Worm (Caenorhabditis elegans) whole organism, early embryonic: Measurements from ENCODE around the gene srw-102.

ENCODE experiments used
- F13C5.2 ChIP-seq: sonication (generic microtip); optimal IDR thresholded peaks from 2 replicates; lab custom pipeline; 2017; ENCODE audit warnings: mild to moderate bottlenecking, missing genetic modification characterization, inconsistent platforms, missing compliant biosample characterization
- aly-1 ChIP-seq: sonication (generic microtip); optimal IDR thresholded peaks from 2 replicates; lab custom pipeline; 2016; ENCODE audit warnings: missing genetic modification characterization, missing compliant biosample characterization
- ama-1 ChIP-seq: fragments of 150-350 bp; optimal IDR thresholded peaks from 2 replicates; lab custom pipeline; 2014
- ceh-13 ChIP-seq: fragments of 200-800 bp; sonication (Bioruptor generic); optimal IDR thresholded peaks from 2 replicates; lab custom pipeline; 2018; ENCODE audit warnings: mild to moderate bottlenecking, missing genetic modification characterization, missing compliant biosample characterization
- ceh-36 ChIP-seq: sonication (generic microtip); optimal IDR thresholded peaks from 2 replicates; lab custom pipeline; 2016; ENCODE audit warnings: missing genetic modification characterization, inconsistent platforms, missing compliant biosample characterization
- flt-1 ChIP-seq: fragments of 200-800 bp; sonication (Bioruptor generic); IDR thresholded peaks from 2 replicates; pipeline ENCODE4 v1.3.6; 2022; ENCODE audit warnings: missing genetic modification characterization, missing compliant biosample characterization
- hmbx-1 ChIP-seq: sonication (generic microtip); optimal IDR thresholded peaks from 2 replicates; lab custom pipeline; 2016; ENCODE audit warnings: mild to moderate bottlenecking, missing genetic modification characterization, missing compliant biosample characterization
- hmg-4 ChIP-seq: fragments of 200-800 bp; sonication (Bioruptor generic); optimal IDR thresholded peaks from 2 replicates; lab custom pipeline; 2018; ENCODE audit warnings: mild to moderate bottlenecking, missing genetic modification characterization, missing compliant biosample characterization
- hnd-1 ChIP-seq: sonication (generic microtip); optimal IDR thresholded peaks from 2 replicates; lab custom pipeline; 2016; ENCODE audit warnings: missing genetic modification characterization, missing compliant biosample characterization
- pes-1 ChIP-seq: fragments of 200-800 bp; sonication (Bioruptor generic); IDR thresholded peaks from 2 replicates; pipeline ENCODE4 v1.3.6; 2022; ENCODE audit warnings: missing genetic modification reagents, missing genetic modification characterization, missing compliant biosample characterization
- sea-1 ChIP-seq: fragments of 200-800 bp; sonication (Bioruptor generic); conservative IDR thresholded peaks from 2 replicates; pipeline ENCODE4 v1.3.6; 2022; ENCODE audit warnings: missing genetic modification characterization, missing compliant biosample characterization
- tbx-11 ChIP-seq: fragments of 200-800 bp; sonication (Bioruptor generic); IDR thresholded peaks from 2 replicates; pipeline ENCODE4 v1.3.6; 2022; ENCODE audit warnings: missing genetic modification characterization, missing compliant biosample characterization
- tra-4 ChIP-seq: sonication (generic microtip); optimal IDR thresholded peaks from 2 replicates; lab custom pipeline; 2017; ENCODE audit warnings: missing genetic modification characterization, missing compliant biosample characterization

DNA sequence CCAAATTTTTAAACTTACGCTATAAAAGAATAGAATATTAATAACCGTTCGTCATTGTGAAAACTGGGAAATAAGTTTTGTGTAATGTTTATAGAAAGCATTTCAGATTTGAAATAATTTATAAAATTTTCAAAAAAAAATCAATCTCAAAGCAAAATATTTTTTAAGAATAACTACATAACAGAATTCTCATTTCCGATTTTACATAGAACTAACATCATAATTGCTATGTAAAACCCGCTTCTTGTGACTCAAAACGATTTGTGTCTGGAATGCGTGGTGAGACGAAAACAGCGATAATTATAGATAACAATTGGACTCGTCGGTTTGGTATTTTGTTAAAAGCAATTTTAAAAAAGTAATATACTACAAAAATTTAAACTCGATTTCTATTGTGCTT is 39.3 kb upstream of the srw-102 start, which contains the start of gene srw-91:
- TF ChIP-seq ama-1 (lab: Kevin White, UChicago), result no peak
- no peak for TF ChIP-seq pes-1 (GFP tag; lab: Robert Waterston, UW)
- TF ChIP-seq flt-1 (GFP tag; lab: Robert Waterston, UW), result no peak
- TF ChIP-seq hnd-1 (tag; lab: Kevin White, UChicago), result no peak
- TF ChIP-seq aly-1 (tag; lab: Kevin White, UChicago), result no peak
- no peak for TF ChIP-seq tbx-11 (GFP tag; lab: Robert Waterston, UW)
- no peak for TF ChIP-seq tra-4 (tag; lab: Kevin White, UChicago)
- no peak for TF ChIP-seq F13C5.2 (tag; lab: Kevin White, UChicago)
- no peak for TF ChIP-seq hmg-4 (GFP tag; lab: Kevin White, UChicago)
- no peak for TF ChIP-seq ceh-13 (GFP tag; lab: Kevin White, UChicago)
- TF ChIP-seq hmbx-1 (tag; lab: Kevin White, UChicago), result no peak
- no peak for TF ChIP-seq sea-1 (GFP tag; lab: Robert Waterston, UW)
- TF ChIP-seq ceh-36 (tag; lab: Kevin White, UChicago), result no peak
